Worm (Caenorhabditis elegans) whole organism, late embryonic: ENCODE data around the gene srh-142.

ENCODE experiments used
- T23F11.4 ChIP-seq: fragments of 200-800 bp; sonication (Bioruptor generic); optimal IDR thresholded peaks from 2 replicates; lab custom pipeline; 2018; ENCODE audit warnings: mild to moderate bottlenecking, missing genetic modification characterization, missing compliant biosample characterization
- elt-2 ChIP-seq: sonication (generic microtip); optimal IDR thresholded peaks from 2 replicates; lab custom pipeline; 2016; ENCODE audit warnings: missing genetic modification reagents, missing genetic modification characterization, missing compliant biosample characterization
- fkh-10 ChIP-seq: fragments of 150-350 bp; optimal IDR thresholded peaks from 2 replicates; lab custom pipeline; 2014; ENCODE audit warnings: missing biosample characterization, missing genetic modification reagents, missing genetic modification characterization
- npax-4 ChIP-seq: sonication (generic microtip); optimal IDR thresholded peaks from 2 replicates; lab custom pipeline; 2016; ENCODE audit warnings: missing genetic modification characterization, missing compliant biosample characterization
- pag-3 ChIP-seq: sonication (generic microtip); optimal IDR thresholded peaks from 2 replicates; lab custom pipeline; 2016; ENCODE audit warnings: missing compliant biosample characterization, missing genetic modification characterization, borderline replicate concordance
- pqm-1 ChIP-seq: sonication (generic microtip); optimal IDR thresholded peaks from 2 replicates; lab custom pipeline; 2016; ENCODE audit warnings: missing genetic modification characterization, missing compliant biosample characterization
- tbx-2 ChIP-seq: sonication (generic microtip); optimal IDR thresholded peaks from 2 replicates; lab custom pipeline; 2016; ENCODE audit warnings: missing genetic modification characterization, missing compliant biosample characterization

DNA sequence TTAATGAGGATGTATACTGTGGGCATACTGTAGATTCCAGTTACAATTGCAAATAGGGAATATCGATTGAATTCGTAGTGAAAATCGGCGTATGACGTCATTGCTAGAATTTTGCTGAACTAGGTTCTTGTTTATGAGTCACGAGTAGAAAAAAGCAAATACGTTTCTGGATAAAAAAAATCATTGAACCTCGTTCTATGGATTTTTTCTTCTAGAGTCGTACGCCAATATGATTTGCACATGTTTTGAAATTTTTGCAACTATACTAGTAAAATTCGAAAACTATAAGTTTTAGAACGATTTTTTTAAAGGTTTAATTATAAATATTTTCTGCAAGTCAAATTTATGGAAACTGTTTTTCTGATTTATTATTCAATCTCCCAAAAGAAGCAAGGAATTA lies 7.1 kb upstream of the srh-142 start, which contains the start of gene sru-44:
- TF ChIP-seq pqm-1 (tag; lab: Kevin White, UChicago) (no peak), fkh-10 (no peak), T23F11.4 (GFP tag; lab: Kevin White, UChicago) (no peak), npax-4 (tag; lab: Kevin White, UChicago) (no peak), pag-3 (tag; lab: Kevin White, UChicago) (no peak), tbx-2 (no peak), elt-2 (tag; lab: Kevin White, UChicago) (no peak)
